Fruit fly (Drosophila melanogaster): Measurements from ENCODE around the gene CG12084.
A peak's percentile ranks its signal among the peaks of the same experiment; 100 is the strongest.

Gene CG12084

DNA sequence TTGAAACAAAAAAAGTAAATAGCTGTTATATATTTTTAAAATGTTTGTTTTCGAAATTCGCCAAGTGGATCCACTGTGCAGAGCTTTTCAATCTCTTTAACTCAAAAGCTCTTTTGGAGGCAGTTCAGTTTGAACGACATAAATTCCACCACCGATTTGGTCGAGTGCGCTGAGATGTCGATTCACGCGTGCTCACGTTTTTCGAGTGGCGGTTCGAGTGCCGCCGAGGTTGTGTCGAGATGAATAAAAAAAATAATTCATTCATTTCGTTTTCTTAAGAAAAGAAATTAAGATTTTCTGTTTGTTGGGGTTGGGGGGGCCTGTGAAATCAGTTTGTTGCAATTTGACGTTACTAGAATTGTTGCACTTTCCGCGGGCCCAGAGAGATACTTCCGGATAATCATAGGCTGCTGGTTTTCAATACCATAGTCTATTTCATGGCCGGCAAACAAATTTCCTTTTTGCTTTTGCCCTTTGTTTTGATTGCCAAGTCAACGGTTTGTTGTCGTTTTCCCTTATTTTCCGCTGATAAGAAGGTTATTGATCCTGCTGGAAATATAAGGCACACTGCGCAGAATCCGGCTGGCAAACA lies 7.8 kb downstream of the CG12084 start (continued):
- peak; percentile 13; the same call in 1 of the 2 replicates for TF ChIP-seq Adf1 (GFP tag; IDR thresholded peaks at IDR 0.05)
- peak; percentile 95 for TF ChIP-seq CG4707 (GFP tag; optimal IDR thresholded peaks at IDR 0.05)
- peak; percentile 12 for TF ChIP-seq CG15269 (tag; optimal IDR thresholded peaks at IDR 0.05)
- peak; percentile 81 for TF ChIP-seq CG2199 (GFP tag; IDR thresholded peaks at IDR 0.05)
- TF ChIP-seq CG18599 (GFP tag; optimal IDR thresholded peaks at IDR 0.05), result no peak
- peak; percentile 83 for TF ChIP-seq Bgb (GFP tag; IDR thresholded peaks at IDR 0.05; ENCODE audit: partially characterized antibody)
- no peak for TF ChIP-seq pnt (GFP tag; optimal IDR thresholded peaks at IDR 0.05)
- peak; percentile 22; the same call in 1 of the 2 replicates for TF ChIP-seq sna (GFP tag; IDR thresholded peaks at IDR 0.05; ENCODE audit: partially characterized antibody)
- TF ChIP-seq NC2α (GFP tag; optimal IDR thresholded peaks at IDR 0.05), result no peak
- no peak for TF ChIP-seq CG4424 (GFP tag; optimal IDR thresholded peaks at IDR 0.05)
- peak; percentile 34 for TF ChIP-seq CG34376 (GFP tag; optimal IDR thresholded peaks at IDR 0.05)
- no peak for TF ChIP-seq Awh (GFP tag; IDR thresholded peaks at IDR 0.05)
- TF ChIP-seq pita (GFP tag; optimal IDR thresholded peaks at IDR 0.05), result no peak
- TF ChIP-seq bcd (GFP tag; optimal IDR thresholded peaks at IDR 0.05), result no peak
- peak; percentile 67 for TF ChIP-seq knrl (GFP tag; IDR thresholded peaks at IDR 0.05; ENCODE audit: partially characterized antibody)
- peak; percentile 41 for TF ChIP-seq ftz-f1 (GFP tag; optimal IDR thresholded peaks at IDR 0.05)
- peak in 1 of 3 experiments; percentile 37 for TF ChIP-seq Stat92E (GFP tag; optimal IDR thresholded peaks at IDR 0.05)
- TF ChIP-seq CG17568 (GFP tag; optimal IDR thresholded peaks at IDR 0.05), result no peak
- TF ChIP-seq az2 (GFP tag; optimal IDR thresholded peaks at IDR 0.05), result no peak
- no peak for TF ChIP-seq CG12391 (tag; optimal IDR thresholded peaks at IDR 0.05)
- TF ChIP-seq CG13287 (GFP tag; IDR thresholded peaks at IDR 0.05; ENCODE audit: partially characterized antibody), result peak; percentile 69
- TF ChIP-seq Dip3 (GFP tag; optimal IDR thresholded peaks at IDR 0.05), result no peak
- peak; percentile 76 for TF ChIP-seq ato (GFP tag; IDR thresholded peaks at IDR 0.05; ENCODE audit: partially characterized antibody)
- TF ChIP-seq tna (GFP tag; IDR thresholded peaks at IDR 0.05; ENCODE audit: partially characterized antibody), result peak; percentile 70
- TF ChIP-seq CG3163 (GFP tag; optimal IDR thresholded peaks at IDR 0.05), result peak; percentile 1
- TF ChIP-seq bbx (GFP tag; IDR thresholded peaks at IDR 0.05; ENCODE audit: partially characterized antibody), result peak; percentile 91
- TF ChIP-seq trem (tag; optimal IDR thresholded peaks at IDR 0.05), result no peak
- peak; percentile 52 for TF ChIP-seq exex (tag; optimal IDR thresholded peaks at IDR 0.05)
- peak; percentile 85 for TF ChIP-seq nerfin-1 (tag; optimal IDR thresholded peaks at IDR 0.05)
- TF ChIP-seq CG7357 (GFP tag; IDR thresholded peaks at IDR 0.05), result no peak
- no peak for TF ChIP-seq Xbp1 (GFP tag; optimal IDR thresholded peaks at IDR 0.05)
- TF ChIP-seq HLH4C (GFP tag; IDR thresholded peaks at IDR 0.05; ENCODE audit: partially characterized antibody), result peak; percentile 71
- TF ChIP-seq CG13296 (GFP tag; optimal IDR thresholded peaks at IDR 0.05), result peak; percentile 29
- TF ChIP-seq CG5245 (GFP tag; optimal IDR thresholded peaks at IDR 0.05), result no peak
- no peak for TF ChIP-seq tin (GFP tag; optimal IDR thresholded peaks at IDR 0.05)
- TF ChIP-seq Spps (tag; optimal IDR thresholded peaks at IDR 0.05), result no peak
- TF ChIP-seq CG18262 (tag; optimal IDR thresholded peaks at IDR 0.05), result peak; percentile 12
- TF ChIP-seq CG10431 (GFP tag; optimal IDR thresholded peaks at IDR 0.05), result no peak
- TF ChIP-seq Dfd (GFP tag; optimal IDR thresholded peaks at IDR 0.05), result no peak
- TF ChIP-seq onecut (GFP tag; IDR thresholded peaks at IDR 0.05), result peak; percentile 69
- peak; percentile 51 for TF ChIP-seq sqz (GFP tag; optimal IDR thresholded peaks at IDR 0.05)
- TF ChIP-seq Hey (tag; optimal IDR thresholded peaks at IDR 0.05), result no peak
- TF ChIP-seq CG6765 (GFP tag; optimal IDR thresholded peaks at IDR 0.05), result no peak
- TF ChIP-seq tap (tag; optimal IDR thresholded peaks at IDR 0.05), result peak; percentile 27
- no peak for TF ChIP-seq CG8089 (GFP tag; optimal IDR thresholded peaks at IDR 0.05)
- TF ChIP-seq CG15514 (GFP tag; optimal IDR thresholded peaks at IDR 0.05), result peak; percentile 76
- peak; percentile 76 for TF ChIP-seq sug (tag; optimal IDR thresholded peaks at IDR 0.05)
- no peak for TF ChIP-seq CG8290 (GFP tag; optimal IDR thresholded peaks at IDR 0.05)
- peak in 1 of 2 experiments; percentile 52 for TF ChIP-seq CG8290 (tag; optimal IDR thresholded peaks at IDR 0.05)
